Worm (Caenorhabditis elegans) whole organism, L2 larva: ENCODE results near the gene W01B6.4.

ENCODE experiments used
- C34F6.9 ChIP-seq: fragments of 150-350 bp; optimal IDR thresholded peaks from 2 replicates; lab custom pipeline; 2014; ENCODE audit warnings: missing biosample characterization, missing genetic modification characterization
- F13H6.1 ChIP-seq: sonication (generic microtip); optimal IDR thresholded peaks from 2 replicates; lab custom pipeline; 2016; ENCODE audit warnings: missing genetic modification characterization, missing compliant biosample characterization
- R02D3.7 ChIP-seq: fragments of 150-350 bp; optimal IDR thresholded peaks from 2 replicates; lab custom pipeline; 2014; ENCODE audit warnings: missing biosample characterization, missing genetic modification characterization
- Y55F3AM.14 ChIP-seq: fragments of 200-800 bp; sonication (Bioruptor generic); optimal IDR thresholded peaks from 2 replicates; lab custom pipeline; 2018; ENCODE audit warnings: mild to moderate bottlenecking, missing genetic modification characterization, missing compliant biosample characterization
- ZK546.5 ChIP-seq: sonication (generic microtip); optimal IDR thresholded peaks from 2 replicates; lab custom pipeline; 2017; ENCODE audit warnings: missing biosample characterization, missing genetic modification characterization
- alr-1 ChIP-seq: fragments of 150-350 bp; optimal IDR thresholded peaks from 2 replicates; lab custom pipeline; 2014; ENCODE audit warnings: missing biosample characterization, missing genetic modification characterization
- ama-1 ChIP-seq: fragments of 150-350 bp; optimal IDR thresholded peaks from 2 replicates; lab custom pipeline; 2018; ENCODE audit warnings: inconsistent platforms
- ceh-16 ChIP-seq: fragments of 150-350 bp; optimal IDR thresholded peaks from 2 replicates; lab custom pipeline; 2014; ENCODE audit warnings: missing biosample characterization, missing genetic modification characterization
- ceh-82 ChIP-seq: fragments of 150-350 bp; optimal IDR thresholded peaks from 2 replicates; lab custom pipeline; 2014; ENCODE audit warnings: missing biosample characterization, missing genetic modification characterization
- dmd-4 ChIP-seq: sonication (generic microtip); optimal IDR thresholded peaks from 2 replicates; lab custom pipeline; 2017; ENCODE audit warnings: missing biosample characterization, missing genetic modification characterization
- egl-27 ChIP-seq: sonication (generic microtip); optimal IDR thresholded peaks from 3 replicates; lab custom pipeline; 2017; ENCODE audit warnings: missing biosample characterization, missing genetic modification reagents, missing genetic modification characterization
- elt-1 ChIP-seq: fragments of 150-350 bp; optimal IDR thresholded peaks from 2 replicates; lab custom pipeline; 2014; ENCODE audit warnings: missing biosample characterization, missing genetic modification characterization
- elt-3 ChIP-seq: sonication (generic microtip); optimal IDR thresholded peaks from 2 replicates; lab custom pipeline; 2017; ENCODE audit warnings: missing biosample characterization, missing genetic modification characterization
- fos-1 ChIP-seq: fragments of 150-350 bp; optimal IDR thresholded peaks from 2 replicates; lab custom pipeline; 2014; ENCODE audit warnings: missing biosample characterization, missing genetic modification characterization
- gmeb-1 ChIP-seq: fragments of 150-350 bp; optimal IDR thresholded peaks from 2 replicates; lab custom pipeline; 2014; ENCODE audit warnings: missing biosample characterization, missing genetic modification characterization
- lin-11 ChIP-seq: fragments of 150-350 bp; sonication (generic microtip); optimal IDR thresholded peaks from 2 replicates; lab custom pipeline; 2014; ENCODE audit warnings: missing biosample characterization, missing genetic modification characterization, inconsistent platforms, mixed read lengths
- lin-13 ChIP-seq: fragments of 150-350 bp; optimal IDR thresholded peaks from 2 replicates; lab custom pipeline; 2014; ENCODE audit warnings: missing biosample characterization, missing genetic modification reagents, missing genetic modification characterization
- lsy-2 ChIP-seq, 2 experiments: fragments of 150-350 bp in 1 of 2; sonication (generic microtip) in 1 of 2; optimal IDR thresholded peaks; 2 replicates each; lab custom pipeline; 2014 to 2017; ENCODE audit warnings: missing biosample characterization in 2 of 2, missing genetic modification characterization in 2 of 2
- mab-5 ChIP-seq: fragments of 150-350 bp; optimal IDR thresholded peaks from 2 replicates; lab custom pipeline; 2014; ENCODE audit warnings: missing biosample characterization, missing genetic modification characterization
- mbf-1 ChIP-seq: sonication (generic microtip); optimal IDR thresholded peaks from 2 replicates; lab custom pipeline; 2017; ENCODE audit warnings: missing biosample characterization, missing genetic modification characterization
- mdl-1 ChIP-seq, 2 experiments: fragments of 150-350 bp in 1 of 2; sonication (generic microtip) in 1 of 2; optimal IDR thresholded peaks; 2 replicates each; lab custom pipeline; 2017; ENCODE audit warnings: missing biosample characterization in 2 of 2, missing genetic modification characterization in 2 of 2
- nhr-10 ChIP-seq: sonication (generic microtip); optimal IDR thresholded peaks from 2 replicates; lab custom pipeline; 2017; ENCODE audit warnings: missing biosample characterization, missing genetic modification characterization
- nhr-11 ChIP-seq: fragments of 150-350 bp; optimal IDR thresholded peaks from 2 replicates; lab custom pipeline; 2014; ENCODE audit warnings: missing biosample characterization, missing genetic modification characterization
- nhr-129 ChIP-seq: fragments of 150-350 bp; optimal IDR thresholded peaks from 2 replicates; lab custom pipeline; 2014; ENCODE audit warnings: missing biosample characterization, missing genetic modification characterization
- nhr-237 ChIP-seq: fragments of 150-350 bp; optimal IDR thresholded peaks from 2 replicates; lab custom pipeline; 2014; ENCODE audit warnings: missing biosample characterization, missing genetic modification characterization
- nhr-6 ChIP-seq: fragments of 150-350 bp; optimal IDR thresholded peaks from 2 replicates; lab custom pipeline; 2014; ENCODE audit warnings: missing biosample characterization, missing genetic modification characterization
- nhr-77 ChIP-seq: fragments of 150-350 bp; optimal IDR thresholded peaks from 2 replicates; lab custom pipeline; 2014; ENCODE audit warnings: missing biosample characterization, missing genetic modification characterization
- peb-1 ChIP-seq: fragments of 150-350 bp; optimal IDR thresholded peaks from 2 replicates; lab custom pipeline; 2014; ENCODE audit warnings: missing biosample characterization, missing genetic modification characterization
- sem-4 ChIP-seq: fragments of 150-350 bp; optimal IDR thresholded peaks from 2 replicates; lab custom pipeline; 2014; ENCODE audit warnings: missing biosample characterization, missing genetic modification reagents, missing genetic modification characterization
- skn-1 ChIP-seq: sonication (generic microtip); optimal IDR thresholded peaks from 2 replicates; lab custom pipeline; 2017; ENCODE audit warnings: missing biosample characterization, missing genetic modification characterization
- sma-3 ChIP-seq: sonication (generic microtip); optimal IDR thresholded peaks from 2 replicates; lab custom pipeline; 2016; ENCODE audit warnings: missing genetic modification reagents, missing genetic modification characterization, missing compliant biosample characterization
- sma-9 ChIP-seq, 2 experiments: fragments of 150-350 bp in 1 of 2; sonication (generic microtip) in 1 of 2; optimal IDR thresholded peaks; 2 replicates each; lab custom pipeline; 2014 to 2016; ENCODE audit warnings: missing genetic modification characterization in 2 of 2, mild to moderate bottlenecking in 1 of 2, missing biosample characterization in 1 of 2, missing compliant biosample characterization in 1 of 2, missing genetic modification reagents in 1 of 2, moderate library complexity in 1 of 2
- unc-55 ChIP-seq: fragments of 150-350 bp; sonication (generic microtip); optimal IDR thresholded peaks from 3 replicates; lab custom pipeline; 2014; ENCODE audit warnings: missing biosample characterization, missing genetic modification reagents, missing genetic modification characterization
- unc-62 ChIP-seq: fragments of 150-350 bp; optimal IDR thresholded peaks from 2 replicates; lab custom pipeline; 2014; ENCODE audit warnings: missing biosample characterization, missing genetic modification reagents, missing genetic modification characterization
- zag-1 ChIP-seq: fragments of 150-350 bp; optimal IDR thresholded peaks from 2 replicates; lab custom pipeline; 2014; ENCODE audit warnings: missing biosample characterization, missing genetic modification characterization
- ztf-11 ChIP-seq: sonication (generic microtip); optimal IDR thresholded peaks from 2 replicates; lab custom pipeline; 2017; ENCODE audit warnings: missing biosample characterization, missing genetic modification characterization

Gene W01B6.4

ce11 chrIV:10036966-10037365 is 38.3 kb upstream of the W01B6.4 start, which contains the start of gene F44D12.10:
Gene F44D12.10 (minus strand): TSS chrIV:10037066.
- TF ChIP-seq skn-1 (tag; lab: Kevin White, UChicago), result no peak
- no peak for TF ChIP-seq ztf-11
- TF ChIP-seq lsy-2 (tag; optimal IDR thresholded peaks at IDR 0.05; lab: Kevin White, UChicago), result no peak
- TF ChIP-seq mab-5, result no peak
- no peak for TF ChIP-seq alr-1
- no peak for TF ChIP-seq nhr-11 (tag; lab: Kevin White, UChicago)
- no peak for TF ChIP-seq sma-9 (GFP tag; optimal IDR thresholded peaks at IDR 0.05; lab: Kevin White, UChicago)
- no peak for TF ChIP-seq sma-9 (tag; optimal IDR thresholded peaks at IDR 0.05; lab: Kevin White, UChicago)
- TF ChIP-seq, all 48 proteins: peak for 0

ce11 chrIV:10040803-10041202 is 34.5 kb upstream of the W01B6.4 start, which contains the start of gene dhs-31:
Gene dhs-31 (minus strand): TSS chrIV:10040903.
- TF ChIP-seq unc-55 (GFP tag; lab: Kevin White, UChicago) (no peak), nhr-77 (no peak), F13H6.1 (tag; lab: Kevin White, UChicago) (no peak), Y55F3AM.14 (no peak), alr-1 (no peak), skn-1 (tag; lab: Kevin White, UChicago) (no peak), elt-1 (tag; lab: Kevin White, UChicago) (no peak), peb-1 (tag; lab: Kevin White, UChicago) (no peak), ceh-82 (tag; lab: Kevin White, UChicago) (no peak)
- TF ChIP-seq, all 48 proteins: peak for 0

ce11 chrIV:10042881-10043280 is 32.4 kb upstream of the W01B6.4 start, which contains the start of gene frk-1:
Gene frk-1 (plus strand): TSS chrIV:10043181.
- no peak for TF ChIP-seq skn-1 (tag; lab: Kevin White, UChicago)
- TF ChIP-seq elt-3 (tag; lab: Kevin White, UChicago), result no peak
- TF ChIP-seq egl-27 (tag; lab: Kevin White, UChicago), result no peak
- TF ChIP-seq Y55F3AM.14, result no peak
- no peak for TF ChIP-seq nhr-6 (tag; lab: Kevin White, UChicago)
- no peak for TF ChIP-seq lin-11
- no peak for TF ChIP-seq ztf-11
- no peak for TF ChIP-seq nhr-10 (tag; lab: Kevin White, UChicago)
- no peak for TF ChIP-seq gmeb-1 (tag; lab: Kevin White, UChicago)
- TF ChIP-seq nhr-11 (tag; lab: Kevin White, UChicago), result no peak
- no peak for TF ChIP-seq R02D3.7 (tag; lab: Kevin White, UChicago)
- TF ChIP-seq sma-9 (GFP tag; optimal IDR thresholded peaks at IDR 0.05; lab: Kevin White, UChicago), result no peak
- TF ChIP-seq sma-9 (tag; optimal IDR thresholded peaks at IDR 0.05; lab: Kevin White, UChicago), result no peak
- no peak for TF ChIP-seq F13H6.1 (tag; lab: Kevin White, UChicago)
- TF ChIP-seq, all 48 proteins: peak for 0

ce11 chrIV:10046005-10046404 is 29.3 kb upstream of the W01B6.4 start:
- peak; percentile 10 for TF ChIP-seq nhr-129 (tag; lab: Kevin White, UChicago)
- peak; percentile 54 for TF ChIP-seq unc-55 (GFP tag; lab: Kevin White, UChicago)
- no peak for TF ChIP-seq mdl-1 (tag; optimal IDR thresholded peaks at IDR 0.05; lab: Kevin White, UChicago)
- TF ChIP-seq, all 48 proteins: peak for 2

ce11 chrIV:10047108-10047507 is 28.2 kb upstream of the W01B6.4 start, which contains the start of gene T04B2.3:
Gene T04B2.3 (plus strand): TSS chrIV:10047408.
- TF ChIP-seq sma-3 (no peak), skn-1 (tag; lab: Kevin White, UChicago) (no peak), elt-1 (tag; lab: Kevin White, UChicago) (no peak)

ce11 chrIV:10048268-10048667 is 27.0 kb upstream of the W01B6.4 start:
- TF ChIP-seq nhr-77 (no peak), elt-1 (tag; lab: Kevin White, UChicago) (no peak), unc-62 (GFP tag; lab: Kevin White, UChicago) (no peak), ama-1 (lab: Kevin White, UChicago) (no peak), nhr-129 (tag; lab: Kevin White, UChicago) (peak; percentile 27), lin-13 (GFP tag; lab: Kevin White, UChicago) (no peak), sem-4 (tag; lab: Kevin White, UChicago) (no peak), C34F6.9 (tag; lab: Kevin White, UChicago) (no peak)

- TF ChIP-seq dmd-4 (tag; lab: Kevin White, UChicago) (no peak), fos-1 (tag; lab: Kevin White, UChicago) (no peak), sma-3 (no peak), mdl-1 (tag; optimal IDR thresholded peaks at IDR 0.05; lab: Kevin White, UChicago) (no peak), gmeb-1 (tag; lab: Kevin White, UChicago) (no peak), ZK546.5 (tag; lab: Kevin White, UChicago) (no peak), sma-9 (GFP tag; optimal IDR thresholded peaks at IDR 0.05; lab: Kevin White, UChicago) (no peak), sma-9 (tag; optimal IDR thresholded peaks at IDR 0.05; lab: Kevin White, UChicago) (no peak), nhr-237 (tag; lab: Kevin White, UChicago) (no peak), mbf-1 (tag; lab: Kevin White, UChicago) (no peak), zag-1 (tag; lab: Kevin White, UChicago) (no peak), ceh-16 (no peak)
Measured at ce11 chrIV:10051088-10051487, 24.2 kb upstream of the W01B6.4 start, which contains the start of gene T04B2.8. Gene T04B2.8 (minus strand): TSS chrIV:10051188.
